Fruit fly (Drosophila melanogaster) whole organism, pupa: ENCODE results near the gene Cyp4ac2.
A peak's percentile ranks its signal among the peaks of the same experiment; 100 is the strongest.

Source experiments
- CG10348 ChIP-seq: fragments of 200-800 bp; sonication (Bioruptor generic); IDR thresholded peaks from 2 replicates; pipeline ENCODE4 v1.3.6; 2022; ENCODE audit warnings: missing biosample characterization, missing genetic modification characterization
- CG12605 ChIP-seq: fragments of 200-800 bp; sonication (Bioruptor generic); IDR thresholded peaks from 2 replicates; pipeline ENCODE4 v1.3.6; 2022; ENCODE audit warnings: missing biosample characterization, missing genetic modification characterization
- CG13204 ChIP-seq: fragments of 200-800 bp; sonication (Bioruptor generic); optimal IDR thresholded peaks from 2 replicates; lab custom pipeline; 2018; ENCODE audit warnings: missing biosample characterization, mild to moderate bottlenecking, missing genetic modification characterization, moderate library complexity
- CG14655 ChIP-seq: fragments of 200-800 bp; sonication (Bioruptor generic); optimal IDR thresholded peaks from 3 replicates; lab custom pipeline; 2017; ENCODE audit warnings: mild to moderate bottlenecking, missing biosample characterization, missing genetic modification reagents, missing genetic modification characterization
- CG15710 ChIP-seq: fragments of 200-800 bp; sonication (Bioruptor generic); optimal IDR thresholded peaks from 2 replicates; lab custom pipeline; 2018; ENCODE audit warnings: missing biosample characterization, mild to moderate bottlenecking, missing genetic modification characterization, moderate library complexity
- CG17806 ChIP-seq: fragments of 200-800 bp; sonication (Bioruptor generic); optimal IDR thresholded peaks from 2 replicates; lab custom pipeline; 2018; ENCODE audit warnings: missing biosample characterization, mild to moderate bottlenecking, missing genetic modification characterization, moderate library complexity
- CG32121 ChIP-seq: fragments of 200-800 bp; sonication (Bioruptor generic); IDR thresholded peaks from 2 replicates; pipeline ENCODE4 v1.3.6; 2022; ENCODE audit warnings: missing biosample characterization, missing genetic modification characterization
- CG4496 ChIP-seq: fragments of 200-800 bp; sonication (Bioruptor generic); IDR thresholded peaks from 3 replicates; pipeline ENCODE4 v1.3.6; 2022; ENCODE audit warnings: missing biosample characterization, missing genetic modification characterization
- CG8159 ChIP-seq: fragments of 200-800 bp; sonication (Bioruptor generic); optimal IDR thresholded peaks from 3 replicates; lab custom pipeline; 2018; ENCODE audit warnings: missing biosample characterization, mild to moderate bottlenecking, missing genetic modification characterization, moderate library complexity
- CG8301 ChIP-seq: fragments of 200-800 bp; sonication (Bioruptor generic); optimal IDR thresholded peaks from 2 replicates; lab custom pipeline; 2018; ENCODE audit warnings: missing biosample characterization, mild to moderate bottlenecking, missing genetic modification characterization
- CG9948 ChIP-seq: fragments of 200-800 bp; sonication (Bioruptor generic); optimal IDR thresholded peaks from 2 replicates; lab custom pipeline; 2018; ENCODE audit warnings: missing biosample characterization, mild to moderate bottlenecking, missing genetic modification characterization, moderate library complexity
- D1 ChIP-seq: fragments of 200-800 bp; sonication (Bioruptor generic); optimal IDR thresholded peaks from 2 replicates; lab custom pipeline; 2018; ENCODE audit warnings: missing biosample characterization, mild to moderate bottlenecking, missing genetic modification characterization, moderate library complexity
- EcR ChIP-seq: fragments of 200-800 bp; sonication (Bioruptor generic); optimal IDR thresholded peaks from 3 replicates; lab custom pipeline; 2019; ENCODE audit warnings: missing biosample characterization, missing genetic modification characterization, mild to moderate bottlenecking, moderate library complexity, missing genetic modification reagents
- Ets98B ChIP-seq: fragments of 200-800 bp; sonication (Bioruptor generic); IDR thresholded peaks from 2 replicates; pipeline ENCODE4 v1.3.6; 2022; ENCODE audit warnings: missing biosample characterization, missing genetic modification characterization
- Pif1A ChIP-seq: fragments of 200-800 bp; sonication (Bioruptor generic); optimal IDR thresholded peaks from 3 replicates; lab custom pipeline; 2016; ENCODE audit warnings: missing biosample characterization, missing genetic modification characterization
- Pif1B ChIP-seq: fragments of 200-800 bp; sonication (Bioruptor generic); optimal IDR thresholded peaks from 3 replicates; lab custom pipeline; 2016; ENCODE audit warnings: missing biosample characterization, missing genetic modification characterization
- Snoo ChIP-seq: fragments of 200-800 bp; sonication (Bioruptor generic); optimal IDR thresholded peaks from 3 replicates; lab custom pipeline; 2017; ENCODE audit warnings: missing biosample characterization, mild to moderate bottlenecking, missing genetic modification characterization, inconsistent platforms
- fd96Ca ChIP-seq: fragments of 200-800 bp; sonication (Bioruptor generic); IDR thresholded peaks from 3 replicates; pipeline ENCODE4 v1.3.6; 2022; ENCODE audit warnings: missing biosample characterization, missing genetic modification characterization
- gl ChIP-seq: fragments of 200-800 bp; sonication (Bioruptor generic); optimal IDR thresholded peaks from 2 replicates; lab custom pipeline; 2018; ENCODE audit warnings: missing biosample characterization, mild to moderate bottlenecking, missing genetic modification characterization
- rn ChIP-seq: fragments of 200-800 bp; sonication (Bioruptor generic); IDR thresholded peaks from 2 replicates; pipeline ENCODE4 v1.3.6; 2022; ENCODE audit warnings: missing biosample characterization, missing genetic modification characterization

Gene Cyp4ac2

dm6 chr2L:5266092-5266491 is at the start of gene Cyp4ac2:
TSS of gene Cyp4ac2 (plus strand) at chr2L:5266392.
- TF ChIP-seq CG32121 (GFP tag; lab: Robert Waterston, UW) (no peak), Pif1B (GFP tag; lab: Kevin White, UChicago) (no peak), CG15710 (tag; lab: Kevin White, UChicago) (no peak), CG10348 (GFP tag; lab: Robert Waterston, UW) (no peak), rn (GFP tag; lab: Robert Waterston, UW) (no peak), CG8159 (tag; lab: Kevin White, UChicago) (no peak), Pif1A (GFP tag; lab: Kevin White, UChicago) (no peak), CG9948 (no peak), D1 (tag; lab: Kevin White, UChicago) (no peak)

dm6 chr2L:5216442-5216841 is 49.8 kb upstream of the Cyp4ac2 start, which contains the start of the genes CG14034 and TpnC25D:
TSS of gene CG14034 (minus strand) at chr2L:5216542.
TSS of gene TpnC25D (plus strand) at chr2L:5216701.
- no peak for TF ChIP-seq EcR
- TF ChIP-seq CG8301 (tag; lab: Kevin White, UChicago): no peak
- TF ChIP-seq, all 21 proteins: peak for 0

- TF ChIP-seq CG8159 (tag; lab: Kevin White, UChicago) (no peak), CG14655 (no peak), CG9948 (no peak), Pif1B (GFP tag; lab: Kevin White, UChicago) (no peak), Snoo (tag; lab: Kevin White, UChicago) (no peak), gl (tag; lab: Kevin White, UChicago) (no peak), rn (GFP tag; lab: Robert Waterston, UW) (no peak), CG32121 (GFP tag; lab: Robert Waterston, UW) (no peak), Pif1A (GFP tag; lab: Kevin White, UChicago) (no peak), CG15710 (tag; lab: Kevin White, UChicago) (no peak), CG17806 (tag; lab: Kevin White, UChicago) (no peak), D1 (tag; lab: Kevin White, UChicago) (no peak), CG4496 (GFP tag; lab: Robert Waterston, UW) (no peak), CG10348 (GFP tag; lab: Robert Waterston, UW) (no peak)
- TF ChIP-seq, all 21 proteins: peak for 0
Measured at dm6 chr2L:5223317-5223716, 42.9 kb upstream of the Cyp4ac2 start.

- TF ChIP-seq CG8159 (tag; lab: Kevin White, UChicago) (no peak), CG4496 (GFP tag; lab: Robert Waterston, UW) (peak; percentile 41; the same call in 2 of the 3 replicates), Pif1B (GFP tag; lab: Kevin White, UChicago) (no peak)
Measured at dm6 chr2L:5224724-5225319, 41.4 kb upstream of the Cyp4ac2 start.

dm6 chr2L:5225547-5226213 is 40.5 kb upstream of the Cyp4ac2 start:
- TF ChIP-seq CG15710 (tag; lab: Kevin White, UChicago) (no peak), Snoo (tag; lab: Kevin White, UChicago) (no peak), D1 (tag; lab: Kevin White, UChicago) (no peak), CG13204 (GFP tag; lab: Kevin White, UChicago) (no peak), CG14655 (peak; percentile 38), CG8301 (tag; lab: Kevin White, UChicago) (peak; percentile 29), CG32121 (GFP tag; lab: Robert Waterston, UW) (peak; percentile 81), fd96Ca (GFP tag; lab: Robert Waterston, UW) (peak; percentile 80; the same call in 2 of the 3 replicates), CG9948 (peak; percentile 0), rn (GFP tag; lab: Robert Waterston, UW) (peak; percentile 30; the same call in 1 of the 2 replicates), CG12605 (GFP tag; lab: Robert Waterston, UW) (peak; percentile 61), Pif1A (GFP tag; lab: Kevin White, UChicago) (peak; percentile 63), CG10348 (GFP tag; lab: Robert Waterston, UW) (no peak), gl (tag; lab: Kevin White, UChicago) (no peak), CG4496 (GFP tag; lab: Robert Waterston, UW) (peak; percentile 72), Pif1B (GFP tag; lab: Kevin White, UChicago) (peak; percentile 39), Ets98B (GFP tag; lab: Robert Waterston, UW) (peak; percentile 76), CG17806 (tag; lab: Kevin White, UChicago) (no peak), EcR (no peak)

dm6 chr2L:5226891-5227554 is 39.2 kb upstream of the Cyp4ac2 start:
- TF ChIP-seq CG8159 (tag; lab: Kevin White, UChicago) (no peak), CG13204 (GFP tag; lab: Kevin White, UChicago) (no peak), CG9948 (no peak), Pif1A (GFP tag; lab: Kevin White, UChicago) (no peak)
